Worm (Caenorhabditis elegans): ENCODE data around the gene unc-76.
A peak's percentile ranks its signal among the peaks of the same experiment; 100 is the strongest.

The unc-76 gene

ce11 chrV:15074907-15075306, 3.3 kb downstream of the unc-76 start:
- peak; percentile 82 for TF ChIP-seq unc-55 (GFP tag; optimal IDR thresholded peaks at IDR 0.05)
- TF ChIP-seq mab-5 (tag; optimal IDR thresholded peaks at IDR 0.05): peak; percentile 11
- TF ChIP-seq nhr-10 (tag; optimal IDR thresholded peaks at IDR 0.05): no peak
- TF ChIP-seq crh-2 (tag; optimal IDR thresholded peaks at IDR 0.05): peak; percentile 32
- TF ChIP-seq zag-1 (tag; optimal IDR thresholded peaks at IDR 0.05): peak; percentile 45
- TF ChIP-seq C34F6.9 (tag; optimal IDR thresholded peaks at IDR 0.05): peak; percentile 62
- TF ChIP-seq nhr-21 (tag; optimal IDR thresholded peaks at IDR 0.05): no peak
- TF ChIP-seq lsy-2 (tag; optimal IDR thresholded peaks at IDR 0.05): peak in 1 of 2 experiments; percentile 35
- TF ChIP-seq nhr-12 (tag; optimal IDR thresholded peaks at IDR 0.05): no peak
- TF ChIP-seq nhr-129 (tag; optimal IDR thresholded peaks at IDR 0.05): peak; percentile 52
- peak; percentile 39 for TF ChIP-seq sma-9 (GFP tag; optimal IDR thresholded peaks at IDR 0.05)
- no peak for TF ChIP-seq sma-9 (tag; optimal IDR thresholded peaks at IDR 0.05)

ce11 chrV:15078560-15078959, 7.0 kb downstream of the unc-76 start:
- TF ChIP-seq nhr-21 (tag; optimal IDR thresholded peaks at IDR 0.05): no peak
- no peak for TF ChIP-seq lsy-2 (tag; optimal IDR thresholded peaks at IDR 0.05)
- TF ChIP-seq elt-1 (tag; optimal IDR thresholded peaks at IDR 0.05): no peak
- no peak for TF ChIP-seq ceh-16 (tag; optimal IDR thresholded peaks at IDR 0.05)

ce11 chrV:15082291-15082690, 10.7 kb downstream of the unc-76 start, which contains the start of the genes C01G10.10 and C01G10.9:
C01G10.10 (minus strand) TSS chrV:15082441.
C01G10.9 (plus strand) TSS chrV:15082530.
- TF ChIP-seq ztf-4 (tag; optimal IDR thresholded peaks at IDR 0.05): no peak
- TF ChIP-seq nhr-129 (tag; optimal IDR thresholded peaks at IDR 0.05): no peak
- no peak for TF ChIP-seq nhr-6 (tag; optimal IDR thresholded peaks at IDR 0.05)
- TF ChIP-seq ceh-16 (tag; optimal IDR thresholded peaks at IDR 0.05): peak; percentile 13
- peak; percentile 50 for TF ChIP-seq snpc-4 (tag; optimal IDR thresholded peaks at IDR 0.05)
- TF ChIP-seq ceh-82 (tag; optimal IDR thresholded peaks at IDR 0.05): no peak
- TF ChIP-seq nhr-21 (tag; optimal IDR thresholded peaks at IDR 0.05): no peak
- no peak for TF ChIP-seq zag-1 (tag; optimal IDR thresholded peaks at IDR 0.05)
- peak; percentile 46 for TF ChIP-seq nhr-25 (tag; optimal IDR thresholded peaks at IDR 0.05)
- no peak for TF ChIP-seq nhr-237 (tag; optimal IDR thresholded peaks at IDR 0.05)
- TF ChIP-seq sma-3 (GFP tag; optimal IDR thresholded peaks at IDR 0.05): peak; percentile 68
- no peak for TF ChIP-seq nhr-11 (tag; optimal IDR thresholded peaks at IDR 0.05)
- peak; percentile 51 for TF ChIP-seq lin-13 (GFP tag; optimal IDR thresholded peaks at IDR 0.05)
- TF ChIP-seq mab-5 (tag; optimal IDR thresholded peaks at IDR 0.05): no peak
- peak; percentile 47 for TF ChIP-seq unc-55 (GFP tag; optimal IDR thresholded peaks at IDR 0.05)
- peak; percentile 64 for TF ChIP-seq C34F6.9 (tag; optimal IDR thresholded peaks at IDR 0.05)
- no peak for TF ChIP-seq nhr-23 (tag; optimal IDR thresholded peaks at IDR 0.05)
- TF ChIP-seq dmd-4 (tag; optimal IDR thresholded peaks at IDR 0.05): no peak
- TF ChIP-seq nhr-77 (tag; optimal IDR thresholded peaks at IDR 0.05): no peak
- TF ChIP-seq ztf-1 (GFP tag; conservative IDR thresholded peaks at IDR 0.05): no peak
- TF ChIP-seq ama-1 (optimal IDR thresholded peaks at IDR 0.05): no peak
- TF ChIP-seq nhr-10 (tag; optimal IDR thresholded peaks at IDR 0.05): no peak
- no peak for TF ChIP-seq skn-1 (tag; optimal IDR thresholded peaks at IDR 0.05)
- no peak for TF ChIP-seq mbf-1 (tag; optimal IDR thresholded peaks at IDR 0.05)
- TF ChIP-seq aly-2 (tag; optimal IDR thresholded peaks at IDR 0.05): no peak
- peak; percentile 45 for TF ChIP-seq crh-2 (tag; optimal IDR thresholded peaks at IDR 0.05)
- no peak for TF ChIP-seq elt-3 (tag; optimal IDR thresholded peaks at IDR 0.05)
- peak; percentile 73 for TF ChIP-seq F13H6.1 (tag; optimal IDR thresholded peaks at IDR 0.05)
- TF ChIP-seq lin-11 (tag; optimal IDR thresholded peaks at IDR 0.05): no peak
- TF ChIP-seq fos-1 (tag; optimal IDR thresholded peaks at IDR 0.05): peak; percentile 9
- peak; percentile 13 to 75 for TF ChIP-seq lsy-2 (tag; optimal IDR thresholded peaks at IDR 0.05)
- no peak for TF ChIP-seq blmp-1 (tag; optimal IDR thresholded peaks at IDR 0.05; ENCODE audit: insufficient read depth)
- TF ChIP-seq sma-9 (GFP tag; optimal IDR thresholded peaks at IDR 0.05): peak; percentile 82
- TF ChIP-seq sma-9 (tag; optimal IDR thresholded peaks at IDR 0.05): no peak
- TF ChIP-seq ztf-11 (tag; optimal IDR thresholded peaks at IDR 0.05): no peak
- TF ChIP-seq mdl-1 (tag; optimal IDR thresholded peaks at IDR 0.05): no peak
- TF ChIP-seq sem-4 (tag; optimal IDR thresholded peaks at IDR 0.05): peak; percentile 41
- TF ChIP-seq nhr-12 (tag; optimal IDR thresholded peaks at IDR 0.05): no peak
- no peak for TF ChIP-seq R02D3.7 (tag; optimal IDR thresholded peaks at IDR 0.05)
- no peak for TF ChIP-seq egl-27 (tag; optimal IDR thresholded peaks at IDR 0.05)
- peak; percentile 47 for TF ChIP-seq gmeb-1 (tag; optimal IDR thresholded peaks at IDR 0.05)

Measured in whole organism, L2 larva.